Worm (Caenorhabditis elegans) whole organism, L4 larva: ENCODE measurements around the gene scl-6.

Experiments
- D1046.2 ChIP-seq: fragments of 200-800 bp; sonication (Bioruptor generic); IDR thresholded peaks from 2 replicates; pipeline ENCODE4 v1.3.6; 2022; ENCODE audit warnings: missing genetic modification characterization, missing compliant biosample characterization
- F26F4.8 ChIP-seq: fragments of 200-800 bp; sonication (Bioruptor generic); conservative IDR thresholded peaks from 2 replicates; pipeline ENCODE4 v1.3.6; 2022; ENCODE audit warnings: missing genetic modification characterization, missing compliant biosample characterization
- F44E2.7 ChIP-seq: fragments of 200-800 bp; sonication (Bioruptor generic); IDR thresholded peaks from 2 replicates; pipeline ENCODE4 v2.1.2; 2022; ENCODE audit warnings: missing genetic modification characterization, missing compliant biosample characterization
- T20F7.1 ChIP-seq: fragments of 200-800 bp; sonication (Bioruptor generic); optimal IDR thresholded peaks from 2 replicates; lab custom pipeline; 2018; ENCODE audit warnings: mild to moderate bottlenecking, missing genetic modification characterization, missing compliant biosample characterization
- T26A8.4 ChIP-seq: fragments of 200-800 bp; sonication (Bioruptor generic); IDR thresholded peaks from 2 replicates; pipeline ENCODE4 v1.3.6; 2022; ENCODE audit warnings: missing genetic modification characterization, missing compliant biosample characterization
- Y48G9A.11 ChIP-seq: fragments of 200-800 bp; sonication (Bioruptor generic); IDR thresholded peaks from 2 replicates; pipeline ENCODE4 v1.3.6; 2022; ENCODE audit warnings: missing genetic modification reagents, missing genetic modification characterization, missing compliant biosample characterization
- aly-2 ChIP-seq: sonication (generic microtip); optimal IDR thresholded peaks from 2 replicates; lab custom pipeline; 2018; ENCODE audit warnings: missing biosample characterization, missing genetic modification characterization
- ama-1 ChIP-seq: fragments of 150-350 bp; optimal IDR thresholded peaks from 2 replicates; lab custom pipeline; 2014; ENCODE audit warnings: inconsistent platforms, mixed read lengths
- ceh-20 ChIP-seq: fragments of 200-800 bp; sonication (Bioruptor generic); IDR thresholded peaks from 2 replicates; pipeline ENCODE4 v1.3.6; 2022; ENCODE audit warnings: missing genetic modification reagents, missing genetic modification characterization, missing compliant biosample characterization
- cey-2 ChIP-seq: sonication (generic microtip); optimal IDR thresholded peaks from 3 replicates; lab custom pipeline; 2017; ENCODE audit warnings: missing genetic modification characterization, mild to moderate bottlenecking, missing compliant biosample characterization, antibody characterized with exemption, borderline replicate concordance; ENCODE audit not compliant: insufficient read depth
- daf-16 ChIP-seq, 3 experiments: sonication (generic microtip); optimal IDR thresholded peaks; 2 replicates each; lab custom pipeline; 2016 to 2017; ENCODE audit warnings: missing genetic modification characterization in 3 of 3, missing genetic modification reagents in 3 of 3, mild to moderate bottlenecking in 2 of 3, missing compliant biosample characterization in 2 of 3, missing biosample characterization in 1 of 3, moderate library complexity in 1 of 3
- dmd-6 ChIP-seq: fragments of 200-800 bp; sonication (Bioruptor generic); IDR thresholded peaks from 2 replicates; pipeline ENCODE4 v1.3.6; 2022; ENCODE audit warnings: missing genetic modification reagents, missing genetic modification characterization, missing compliant biosample characterization
- egl-43 ChIP-seq: fragments of 200-800 bp; sonication (Bioruptor generic); IDR thresholded peaks from 2 replicates; pipeline ENCODE4 v1.3.6; 2022; ENCODE audit warnings: missing genetic modification reagents, missing genetic modification characterization, missing compliant biosample characterization
- fkh-10 ChIP-seq: fragments of 150-350 bp; optimal IDR thresholded peaks from 2 replicates; lab custom pipeline; 2014; ENCODE audit warnings: missing biosample characterization, missing genetic modification reagents, missing genetic modification characterization
- fos-1 ChIP-seq: fragments of 150-350 bp; optimal IDR thresholded peaks from 2 replicates; lab custom pipeline; 2014; ENCODE audit warnings: missing biosample characterization, missing genetic modification characterization
- hlh-11 ChIP-seq: fragments of 200-800 bp; sonication (Bioruptor generic); optimal IDR thresholded peaks from 2 replicates; lab custom pipeline; 2018; ENCODE audit warnings: mild to moderate bottlenecking, missing genetic modification characterization, missing compliant biosample characterization
- hlh-30 ChIP-seq: sonication (generic microtip); optimal IDR thresholded peaks from 2 replicates; lab custom pipeline; 2017; ENCODE audit warnings: antibody characterized with exemption, mild to moderate bottlenecking, missing genetic modification characterization, missing compliant biosample characterization; ENCODE audit not compliant: insufficient read depth
- hmg-1.1 ChIP-seq: fragments of 200-800 bp; sonication (Bioruptor generic); IDR thresholded peaks from 2 replicates; pipeline ENCODE4 v1.3.6; 2022; ENCODE audit warnings: missing genetic modification reagents, missing genetic modification characterization, missing compliant biosample characterization
- lim-7 ChIP-seq: fragments of 200-800 bp; sonication (Bioruptor generic); IDR thresholded peaks from 2 replicates; pipeline ENCODE4 v1.3.6; 2022; ENCODE audit warnings: missing genetic modification characterization, missing compliant biosample characterization
- lin-29 ChIP-seq: fragments of 200-800 bp; sonication (Bioruptor generic); IDR thresholded peaks from 2 replicates; pipeline ENCODE4 v1.3.6; 2022; ENCODE audit warnings: missing genetic modification reagents, missing genetic modification characterization, missing compliant biosample characterization
- lin-38 ChIP-seq: fragments of 200-800 bp; sonication (Bioruptor generic); IDR thresholded peaks from 2 replicates; pipeline ENCODE4 v1.3.6; 2022; ENCODE audit warnings: missing genetic modification reagents, missing genetic modification characterization, missing compliant biosample characterization
- madf-5 ChIP-seq, 2 experiments: fragments of 200-800 bp; sonication (Bioruptor generic); IDR thresholded peaks; 2 replicates each; pipeline ENCODE4 v1.3.6; 2022; ENCODE audit warnings: missing compliant biosample characterization in 2 of 2, missing genetic modification characterization in 2 of 2
- mdt-29 ChIP-seq: fragments of 200-800 bp; sonication (Bioruptor generic); IDR thresholded peaks from 2 replicates; pipeline ENCODE4 v1.3.6; 2022; ENCODE audit warnings: missing genetic modification reagents, missing genetic modification characterization, missing compliant biosample characterization
- mxl-3 ChIP-seq: fragments of 200-800 bp; sonication (Bioruptor generic); optimal IDR thresholded peaks from 2 replicates; lab custom pipeline; 2018; ENCODE audit warnings: mild to moderate bottlenecking, missing genetic modification characterization, missing compliant biosample characterization
- nhr-11 ChIP-seq: fragments of 150-350 bp; optimal IDR thresholded peaks from 2 replicates; lab custom pipeline; 2014; ENCODE audit warnings: missing biosample characterization, missing genetic modification characterization
- nhr-111 ChIP-seq: fragments of 200-800 bp; sonication (Bioruptor generic); optimal IDR thresholded peaks from 2 replicates; lab custom pipeline; 2018; ENCODE audit warnings: mild to moderate bottlenecking, missing genetic modification characterization, missing compliant biosample characterization
- nhr-237 ChIP-seq: sonication (generic microtip); optimal IDR thresholded peaks from 2 replicates; lab custom pipeline; 2017; ENCODE audit warnings: missing biosample characterization, missing genetic modification characterization
- nhr-28 ChIP-seq: fragments of 150-350 bp; optimal IDR thresholded peaks from 2 replicates; lab custom pipeline; 2014; ENCODE audit warnings: missing biosample characterization, missing genetic modification characterization
- nhr-42 ChIP-seq: fragments of 200-800 bp; sonication (Bioruptor generic); IDR thresholded peaks from 2 replicates; pipeline ENCODE4 v1.3.6; 2022; ENCODE audit warnings: missing genetic modification characterization, missing compliant biosample characterization
- sdz-12 ChIP-seq: fragments of 200-800 bp; sonication (Bioruptor generic); optimal IDR thresholded peaks from 2 replicates; lab custom pipeline; 2018; ENCODE audit warnings: mild to moderate bottlenecking, missing genetic modification characterization, missing compliant biosample characterization
- set-16 ChIP-seq: fragments of 200-800 bp; sonication (Bioruptor generic); IDR thresholded peaks from 2 replicates; pipeline ENCODE4 v1.3.6; 2022; ENCODE audit warnings: missing genetic modification reagents, missing genetic modification characterization, missing compliant biosample characterization
- skn-1 ChIP-seq: fragments of 150-350 bp; optimal IDR thresholded peaks from 2 replicates; lab custom pipeline; 2014; ENCODE audit warnings: missing biosample characterization, missing genetic modification characterization
- snpc-4 ChIP-seq: fragments of 150-350 bp; optimal IDR thresholded peaks from 2 replicates; lab custom pipeline; 2014; ENCODE audit warnings: missing biosample characterization, missing genetic modification characterization
- spr-1 ChIP-seq: sonication (generic microtip); optimal IDR thresholded peaks from 2 replicates; lab custom pipeline; 2016; ENCODE audit warnings: mild to moderate bottlenecking, missing genetic modification characterization, missing compliant biosample characterization
- unc-39 ChIP-seq: sonication (generic microtip); optimal IDR thresholded peaks from 2 replicates; lab custom pipeline; 2017; ENCODE audit warnings: missing biosample characterization, missing genetic modification characterization
- unc-62 ChIP-seq, 3 experiments: fragments of 150-350 bp in 1 of 3; sonication (generic microtip); optimal IDR thresholded peaks in 2 of 3; peaks in 1 of 3; 1 replicate in 1 of 3; 2 replicates in 2 of 3; lab custom pipeline; 2014 to 2017; ENCODE audit warnings: missing biosample characterization in 3 of 3, missing genetic modification characterization in 3 of 3, missing genetic modification reagents in 3 of 3, missing genotype in 1 of 3
- zfp-3 ChIP-seq: fragments of 200-800 bp; sonication (Bioruptor generic); conservative IDR thresholded peaks from 2 replicates; pipeline ENCODE4 v1.3.6; 2022; ENCODE audit warnings: missing genetic modification reagents, missing genetic modification characterization, missing compliant biosample characterization
- zip-11 ChIP-seq: fragments of 200-800 bp; sonication (Bioruptor generic); IDR thresholded peaks from 2 replicates; pipeline ENCODE4 v1.3.6; 2022; ENCODE audit warnings: missing genetic modification characterization, missing compliant biosample characterization

The scl-6 gene

DNA sequence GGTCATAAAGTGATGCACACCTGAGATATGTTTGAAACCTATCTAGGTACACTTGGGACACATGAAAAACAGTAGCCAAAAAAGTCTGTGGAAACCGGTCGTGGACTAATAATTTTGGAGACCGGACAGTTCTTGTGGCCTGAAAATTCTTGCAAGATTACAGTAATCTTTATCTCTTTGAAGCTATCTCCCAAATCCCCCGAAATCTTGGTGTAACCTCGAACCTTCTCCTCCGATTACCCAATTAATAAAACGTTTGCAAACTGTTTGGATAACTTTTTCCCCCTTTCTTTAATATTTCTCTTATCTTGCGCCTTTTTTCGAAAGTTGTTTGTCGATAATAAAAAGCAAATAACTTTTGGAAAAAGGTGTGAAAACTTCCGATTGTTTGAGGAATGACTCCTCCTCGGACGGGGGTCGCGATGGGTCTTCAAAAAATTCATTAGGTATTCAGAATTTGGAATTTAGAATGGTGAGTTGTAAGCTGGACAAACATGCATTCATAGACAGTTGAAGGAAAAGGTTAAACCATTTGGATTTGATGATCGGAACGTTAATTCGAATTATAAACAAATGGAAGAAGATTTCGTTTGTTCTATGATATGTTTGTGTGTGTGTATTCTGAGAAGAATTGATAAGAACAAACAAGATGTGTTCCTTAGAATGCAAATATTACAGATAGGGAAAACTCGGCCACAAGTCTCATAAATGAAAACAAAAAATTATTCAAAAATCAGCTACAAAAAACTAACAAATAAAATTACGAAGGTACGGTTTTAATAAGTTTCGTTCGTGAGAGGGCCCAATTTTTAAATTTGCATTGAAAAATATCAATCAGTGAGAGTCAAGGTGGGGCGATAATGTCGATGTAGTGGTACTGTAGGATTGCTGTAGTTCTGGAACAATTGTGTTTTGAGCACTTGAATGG is 14.5 kb downstream of the scl-6 start (continued):
- TF ChIP-seq nhr-42 (GFP tag; lab: Robert Waterston, UW) (no peak), dmd-6 (0 out of 2 replicates have a peak, but pooled peaks have one; percentile 18), lim-7 (GFP tag; lab: Robert Waterston, UW) (0 out of 2 replicates have a peak, but pooled peaks have one; percentile 38), mdt-29 (GFP tag; lab: Robert Waterston, UW) (no peak)

DNA sequence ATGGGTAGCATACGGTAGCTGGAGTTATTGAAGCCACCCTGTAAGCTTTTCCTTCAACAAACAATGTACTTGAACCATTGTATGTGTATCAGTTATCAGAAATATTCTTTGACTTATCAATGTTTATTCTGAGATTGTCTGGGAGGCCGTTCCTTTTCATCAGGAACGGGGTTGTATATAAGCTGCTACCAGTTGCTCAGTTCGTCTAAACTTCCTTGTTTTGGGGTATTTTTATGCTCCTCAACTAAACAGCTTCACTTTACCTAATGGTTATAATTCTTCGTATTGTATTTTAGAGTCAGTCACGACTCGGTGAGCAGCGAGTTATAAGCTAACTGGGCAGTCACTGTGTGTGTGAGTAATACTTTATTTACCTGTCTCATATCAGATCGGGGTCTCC is 17.1 kb downstream of the scl-6 start:
- TF ChIP-seq cey-2 (tag; lab: Kevin White, UChicago) (no peak), madf-5 (GFP tag; IDR thresholded peaks at IDR 0.05; lab: Robert Waterston, UW) (no peak), aly-2 (tag; lab: Kevin White, UChicago) (no peak), nhr-42 (GFP tag; lab: Robert Waterston, UW) (no peak), nhr-28 (no peak), unc-62 (GFP tag; optimal IDR thresholded peaks at IDR 0.05 in 1 of 2; lab: Kevin White, UChicago) (peak in 1 of 2 experiments; percentile 91), unc-62 (tag; optimal IDR thresholded peaks at IDR 0.05; lab: Kevin White, UChicago) (no peak), ama-1 (lab: Kevin White, UChicago) (no peak)
- TF ChIP-seq, all 104 proteins: peak for 1

DNA sequence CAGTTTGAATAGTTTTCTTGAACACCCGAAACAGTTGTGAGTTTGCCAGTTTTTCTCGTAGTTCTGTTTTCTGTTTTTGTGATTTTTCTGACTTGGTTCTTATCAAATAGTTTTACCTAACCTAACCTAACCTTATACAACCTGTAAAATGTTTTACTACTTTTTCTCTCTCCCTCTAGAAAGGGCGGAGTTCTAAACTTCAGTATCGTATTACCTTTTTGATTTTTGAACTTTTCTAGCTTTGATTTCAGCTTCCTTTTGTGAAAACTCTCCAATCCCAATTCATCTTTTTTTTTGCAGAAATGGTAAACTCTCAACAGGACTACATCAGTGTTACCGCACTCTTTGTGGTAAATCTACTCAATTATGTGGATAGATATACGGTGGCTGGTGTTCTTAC is 18.2 kb downstream of the scl-6 start, which contains the start of gene spin-2:
spin-2 (plus strand) TSS at position 301 of the 400 bp plus-strand sequence.
- TF ChIP-seq spr-1 (tag; lab: Kevin White, UChicago) (no peak), nhr-111 (GFP tag; lab: Kevin White, UChicago) (no peak), nhr-11 (no peak), nhr-237 (tag; lab: Kevin White, UChicago) (no peak), hlh-30 (tag; lab: Kevin White, UChicago) (no peak), F26F4.8 (no peak), ceh-20 (GFP tag; lab: Robert Waterston, UW) (no peak), skn-1 (tag; lab: Kevin White, UChicago) (no peak), daf-16 (GFP tag; optimal IDR thresholded peaks at IDR 0.05; lab: Kevin White, UChicago) (no peak), daf-16 (tag; optimal IDR thresholded peaks at IDR 0.05; lab: Kevin White, UChicago) (no peak), D1046.2 (GFP tag; lab: Robert Waterston, UW) (no peak), fkh-10 (GFP tag; lab: Kevin White, UChicago) (no peak), zfp-3 (no peak), F44E2.7 (GFP tag; lab: Robert Waterston, UW) (no peak), fos-1 (tag; lab: Kevin White, UChicago) (no peak)

DNA sequence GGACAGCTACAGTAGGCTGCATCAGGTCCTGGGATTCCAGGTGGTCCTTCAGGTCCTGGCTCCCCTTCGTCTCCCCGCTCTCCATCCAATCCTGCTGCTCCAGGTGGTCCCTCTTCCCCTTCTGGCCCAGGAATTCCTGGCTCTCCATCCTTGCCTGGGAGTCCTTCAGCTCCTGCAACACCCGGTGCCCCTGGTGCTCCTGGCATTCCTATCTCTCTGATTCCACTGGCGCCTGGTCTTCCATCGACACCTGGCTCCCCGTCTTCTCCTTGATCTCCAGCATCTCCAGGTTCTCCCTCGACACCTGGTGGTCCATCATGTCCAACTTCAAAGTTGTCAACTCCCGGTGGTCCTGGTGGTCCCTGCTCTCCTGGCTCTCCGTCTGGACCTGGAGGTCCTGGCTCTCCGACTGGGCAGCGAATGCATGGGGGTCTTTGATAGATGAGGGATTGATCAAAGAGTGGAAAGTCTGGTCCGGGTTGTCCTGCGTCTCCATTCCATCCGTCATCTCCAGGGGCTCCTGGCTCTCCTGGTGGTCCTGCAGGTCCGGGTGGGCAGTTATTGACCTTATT is 21.2 kb downstream of the scl-6 start:
- TF ChIP-seq nhr-11 = no peak
- TF ChIP-seq egl-43 (GFP tag; lab: Robert Waterston, UW) = 0 out of 2 replicates have a peak, but pooled peaks have one; percentile 5
- TF ChIP-seq set-16 (GFP tag; lab: Robert Waterston, UW) = peak; percentile 95

DNA sequence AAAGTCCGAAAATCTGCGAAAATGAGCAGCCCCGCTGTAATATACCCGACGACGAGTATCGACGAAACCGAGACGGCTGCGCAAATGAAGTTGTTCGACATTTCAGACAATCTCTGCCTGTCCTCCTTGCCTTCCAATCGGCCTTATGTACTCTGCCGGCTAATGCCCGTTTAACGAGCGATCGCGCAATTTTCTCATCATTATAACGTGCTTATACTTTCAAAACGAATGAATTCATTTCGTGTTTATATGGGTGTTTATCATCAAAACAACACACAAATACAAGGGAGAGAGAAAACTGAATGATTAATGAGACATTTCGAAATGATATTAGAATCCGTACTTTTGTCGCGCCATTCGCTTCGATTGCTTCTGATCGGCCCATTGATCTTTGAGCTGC is 22.4 kb downstream of the scl-6 start, which contains the start of gene col-132:
col-132 (minus strand) TSS at position 101 of the 400 bp plus-strand sequence.
- TF ChIP-seq hmg-1.1 (GFP tag; lab: Robert Waterston, UW) (no peak), T26A8.4 (GFP tag; lab: Robert Waterston, UW) (no peak), nhr-237 (tag; lab: Kevin White, UChicago) (no peak), T20F7.1 (GFP tag; lab: Kevin White, UChicago) (no peak), snpc-4 (tag; lab: Kevin White, UChicago) (no peak), fkh-10 (GFP tag; lab: Kevin White, UChicago) (no peak), F44E2.7 (GFP tag; lab: Robert Waterston, UW) (no peak), lin-29 (no peak), set-16 (GFP tag; lab: Robert Waterston, UW) (no peak), sdz-12 (GFP tag; lab: Kevin White, UChicago) (no peak), zip-11 (GFP tag; lab: Robert Waterston, UW) (no peak), hlh-11 (no peak), mxl-3 (GFP tag; lab: Kevin White, UChicago) (no peak), madf-5 (GFP tag; IDR thresholded peaks at IDR 0.05; lab: Robert Waterston, UW) (no peak), dmd-6 (no peak), Y48G9A.11 (GFP tag; lab: Robert Waterston, UW) (no peak), lin-38 (no peak), unc-39 (tag; lab: Kevin White, UChicago) (no peak)
- TF ChIP-seq, all 104 proteins: peak for 0
